Worm (Caenorhabditis elegans): ENCODE results near the gene ncx-3.

The ncx-3 gene

DNA sequence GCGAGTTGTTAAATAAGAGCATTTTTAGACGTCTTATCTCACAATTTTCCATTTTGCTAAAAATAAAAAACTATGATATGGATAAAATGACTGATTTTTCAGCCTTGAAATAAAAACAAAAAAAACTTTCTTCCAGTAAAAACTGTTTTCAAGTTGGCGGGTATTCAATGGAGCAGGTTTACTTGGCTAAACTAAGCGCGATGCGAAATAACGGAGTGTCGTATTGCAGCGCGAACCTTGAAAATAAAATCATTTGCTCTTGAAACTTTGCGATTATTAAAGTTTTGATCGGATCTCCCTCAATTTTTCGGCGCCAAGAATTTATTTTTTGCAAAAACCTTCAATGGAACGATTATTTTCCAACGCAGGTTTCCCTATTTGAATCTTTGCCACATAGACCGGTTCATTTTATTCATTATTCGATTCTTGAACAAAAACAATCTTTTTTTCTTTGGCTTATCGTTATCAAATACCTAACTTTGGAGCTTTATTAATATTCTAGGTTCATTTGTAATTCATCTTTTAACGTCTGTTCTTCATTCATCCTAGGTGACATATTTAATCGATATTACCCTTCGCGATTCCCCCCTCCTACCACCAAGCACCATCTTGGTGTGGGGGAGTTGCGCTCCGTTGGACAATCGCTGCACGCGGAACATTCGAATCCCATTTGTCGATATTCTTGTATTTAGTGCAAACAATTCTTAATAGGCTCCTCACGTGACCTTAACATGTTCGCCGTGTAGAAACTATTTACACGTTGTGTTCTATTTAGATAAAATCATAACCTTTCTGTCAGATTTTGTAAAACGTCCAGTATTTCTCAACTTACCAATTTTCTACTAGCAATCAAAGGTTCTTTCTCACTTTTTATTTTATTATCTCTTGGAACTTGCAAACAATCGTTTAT lies 18.3 kb downstream of the ncx-3 start, which contains the start of the genes orc-5 and cyb-1:
Gene orc-5 (minus strand): TSS at position 62 of the 910 bp plus-strand sequence.
Gene cyb-1 (plus strand): TSS at position 690 of the 910 bp plus-strand sequence.
- TF ChIP-seq nfya-1 (tag; optimal IDR thresholded peaks at IDR 0.05) (peak; percentile 44), hlh-30 (tag; optimal IDR thresholded peaks at IDR 0.05; ENCODE audit: insufficient read depth) (peak; percentile 62), ceh-48 (tag; optimal IDR thresholded peaks at IDR 0.05) (peak; percentile 66), fkh-10 (GFP tag; optimal IDR thresholded peaks at IDR 0.05) (no peak), unc-42 (tag; optimal IDR thresholded peaks at IDR 0.05) (peak; percentile 23), dve-1 (tag; optimal IDR thresholded peaks at IDR 0.05) (peak; percentile 3), pax-1 (tag; optimal IDR thresholded peaks at IDR 0.05) (peak; percentile 58), ceh-31 (tag; optimal IDR thresholded peaks at IDR 0.05) (no peak)

DNA sequence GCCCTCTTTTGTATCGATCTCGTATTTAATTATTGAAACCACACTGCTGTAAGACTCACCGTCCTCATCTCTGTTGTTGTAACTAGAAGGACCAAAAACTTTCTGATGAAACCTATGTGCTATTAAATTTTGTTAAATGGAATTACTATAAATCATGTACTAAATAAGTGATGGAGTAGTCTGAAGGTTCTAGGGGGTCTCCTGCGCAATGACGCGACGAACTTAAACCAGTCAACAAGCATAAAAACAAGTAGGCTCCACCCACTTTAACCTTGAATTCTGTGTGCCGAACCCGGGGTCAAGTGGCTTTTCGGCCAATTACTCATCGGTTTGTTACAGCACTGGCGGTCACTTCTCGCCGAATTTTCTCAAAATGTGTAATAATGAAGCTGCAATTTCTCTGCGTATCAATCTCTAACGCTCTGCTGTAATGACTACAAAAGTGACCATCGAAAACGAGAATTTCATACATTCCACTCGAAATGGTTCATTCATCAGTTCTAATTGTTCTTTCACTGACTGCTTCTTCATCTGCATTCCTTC lies 20.6 kb downstream of the ncx-3 start, which contains the start of gene grl-21:
Gene grl-21 (plus strand): TSS at position 464 of the 543 bp plus-strand sequence.
- TF ChIP-seq tbx-7 (tag; optimal IDR thresholded peaks at IDR 0.05): no peak
- no peak for TF ChIP-seq unc-86 (tag; optimal IDR thresholded peaks at IDR 0.05)
- TF ChIP-seq ets-4 (tag; optimal IDR thresholded peaks at IDR 0.05): no peak
- TF ChIP-seq sdc-2 (tag; optimal IDR thresholded peaks at IDR 0.05): no peak
- no peak for TF ChIP-seq Y22D7AL.16 (tag; optimal IDR thresholded peaks at IDR 0.05)
- no peak for TF ChIP-seq ama-1 (optimal IDR thresholded peaks at IDR 0.05)
- no peak for TF ChIP-seq rnt-1 (tag; optimal IDR thresholded peaks at IDR 0.05)
- TF ChIP-seq eyg-1 (tag; optimal IDR thresholded peaks at IDR 0.05): no peak
- no peak for TF ChIP-seq pat-9 (tag; optimal IDR thresholded peaks at IDR 0.05)
- TF ChIP-seq ceh-14 (tag; optimal IDR thresholded peaks at IDR 0.05): no peak

DNA sequence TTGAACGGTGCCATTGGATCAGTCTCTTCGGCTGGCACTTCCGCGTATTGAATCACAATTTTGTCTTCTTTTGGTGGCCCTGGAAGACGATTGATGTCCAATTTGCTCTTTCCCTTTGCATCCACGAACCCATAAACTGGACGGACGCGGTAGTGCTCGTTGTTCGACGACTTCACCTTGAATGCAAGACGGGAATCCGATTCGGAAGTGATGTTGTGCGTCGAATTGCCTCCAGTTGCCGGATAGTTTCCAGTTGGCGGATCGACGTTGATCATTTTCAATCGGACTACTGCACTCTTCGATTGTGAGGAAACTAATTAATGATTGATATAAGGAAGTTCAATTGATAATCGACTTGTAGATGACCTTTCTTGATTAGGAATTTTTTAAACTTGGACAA lies 21.9 kb downstream of the ncx-3 start, which contains the start of gene ssp-34:
Gene ssp-34 (minus strand): TSS at position 275 of the 400 bp plus-strand sequence.
- TF ChIP-seq mec-3 (tag; optimal IDR thresholded peaks at IDR 0.05; ENCODE audit: borderline replicate concordance) (no peak), ceh-48 (tag; optimal IDR thresholded peaks at IDR 0.05) (no peak), pax-1 (tag; optimal IDR thresholded peaks at IDR 0.05) (no peak), ceh-19 (GFP tag; optimal IDR thresholded peaks at IDR 0.05) (no peak), unc-42 (tag; optimal IDR thresholded peaks at IDR 0.05) (no peak), npax-4 (tag; optimal IDR thresholded peaks at IDR 0.05) (no peak), ceh-2 (tag; optimal IDR thresholded peaks at IDR 0.05) (no peak), Y22D7AL.16 (tag; optimal IDR thresholded peaks at IDR 0.05) (no peak), nhr-11 (tag; optimal IDR thresholded peaks at IDR 0.05) (no peak), ets-4 (tag; optimal IDR thresholded peaks at IDR 0.05) (no peak), F13H6.1 (tag; optimal IDR thresholded peaks at IDR 0.05) (no peak), nhr-232 (tag; optimal IDR thresholded peaks at IDR 0.05) (no peak), sox-2 (GFP tag; IDR thresholded peaks at IDR 0.05) (no peak), zip-5 (tag; optimal IDR thresholded peaks at IDR 0.05) (no peak)

DNA sequence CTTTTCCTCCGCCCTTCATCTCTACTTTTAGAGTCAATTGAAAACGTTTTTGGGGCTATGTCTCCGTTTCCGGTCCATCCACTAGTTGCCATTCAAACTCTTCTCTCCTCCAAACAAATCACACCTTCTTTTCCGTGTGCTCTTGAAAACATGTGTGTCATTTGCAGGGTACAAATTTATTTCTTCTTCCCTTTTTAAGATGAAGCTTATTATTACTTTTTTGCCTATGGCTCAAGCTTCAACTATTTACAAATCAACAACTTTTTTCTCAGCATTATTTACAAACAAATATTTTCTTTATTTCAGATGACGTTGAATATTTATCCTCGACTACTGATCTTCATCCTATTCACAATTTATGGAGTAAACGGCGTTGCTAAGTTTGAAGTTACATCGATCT lies 28.0 kb downstream of the ncx-3 start, which contains the start of gene T25B9.3:
Gene T25B9.3 (plus strand): TSS at position 301 of the 400 bp plus-strand sequence.
- no peak for TF ChIP-seq rnt-1 (tag; optimal IDR thresholded peaks at IDR 0.05)
- no peak for TF ChIP-seq lim-6 (tag; optimal IDR thresholded peaks at IDR 0.05)
- TF ChIP-seq tbx-2 (tag; optimal IDR thresholded peaks at IDR 0.05): no peak
- TF ChIP-seq ceh-24 (tag; optimal IDR thresholded peaks at IDR 0.05): no peak
- no peak for TF ChIP-seq Y22D7AL.16 (tag; optimal IDR thresholded peaks at IDR 0.05)
- TF ChIP-seq hlh-15 (tag; optimal IDR thresholded peaks at IDR 0.05): no peak
- no peak for TF ChIP-seq pax-1 (tag; optimal IDR thresholded peaks at IDR 0.05)
- no peak for TF ChIP-seq pat-9 (tag; optimal IDR thresholded peaks at IDR 0.05)
- TF ChIP-seq unc-86 (tag; optimal IDR thresholded peaks at IDR 0.05): no peak

DNA sequence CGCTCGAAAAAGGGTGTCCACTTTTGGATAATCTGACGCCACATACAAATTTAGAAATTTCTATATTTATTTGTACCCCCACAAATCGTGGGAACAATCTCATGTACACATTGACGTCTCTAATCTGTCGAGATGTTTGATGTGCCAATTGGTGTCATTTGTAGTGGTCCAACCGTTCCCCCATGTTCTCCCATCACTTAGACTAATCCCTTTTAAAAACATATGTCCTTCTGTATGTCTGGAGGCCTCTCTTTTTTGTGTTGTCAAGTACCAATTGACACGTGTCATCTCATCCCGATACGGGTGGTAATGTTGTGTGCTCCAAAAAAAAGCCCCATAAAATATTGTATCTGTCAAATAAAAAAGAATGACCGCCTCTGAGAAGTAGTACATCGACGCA lies 28.9 kb downstream of the ncx-3 start:
- TF ChIP-seq madf-2 (tag; optimal IDR thresholded peaks at IDR 0.05): no peak
- TF ChIP-seq ceh-19 (GFP tag; optimal IDR thresholded peaks at IDR 0.05): no peak
- no peak for TF ChIP-seq ceh-48 (tag; optimal IDR thresholded peaks at IDR 0.05)
- TF ChIP-seq nhr-232 (tag; optimal IDR thresholded peaks at IDR 0.05): no peak
- no peak for TF ChIP-seq lin-11 (tag; optimal IDR thresholded peaks at IDR 0.05)
- no peak for TF ChIP-seq unc-3 (GFP tag; conservative IDR thresholded peaks at IDR 0.05)
- TF ChIP-seq unc-3 (tag; optimal IDR thresholded peaks at IDR 0.05): no peak
- no peak for TF ChIP-seq K09A11.1 (tag; optimal IDR thresholded peaks at IDR 0.05; ENCODE audit: insufficient read depth)
- TF ChIP-seq zip-5 (tag; optimal IDR thresholded peaks at IDR 0.05): no peak
- TF ChIP-seq F13H6.1 (tag; optimal IDR thresholded peaks at IDR 0.05): no peak
- TF ChIP-seq ref-2 (tag; optimal IDR thresholded peaks at IDR 0.05): no peak
- no peak for TF ChIP-seq dmd-4 (tag; optimal IDR thresholded peaks at IDR 0.05; ENCODE audit: borderline replicate concordance)
- no peak for TF ChIP-seq ets-4 (tag; optimal IDR thresholded peaks at IDR 0.05)
- no peak for TF ChIP-seq odd-2 (tag; optimal IDR thresholded peaks at IDR 0.05)
- no peak for TF ChIP-seq ceh-22 (tag; optimal IDR thresholded peaks at IDR 0.05)
- TF ChIP-seq ceh-6 (GFP tag; optimal IDR thresholded peaks at IDR 0.05): no peak
- no peak for TF ChIP-seq unc-42 (tag; optimal IDR thresholded peaks at IDR 0.05)
- TF ChIP-seq gmeb-2 (tag; optimal IDR thresholded peaks at IDR 0.05): no peak

Data from whole organism, late embryonic.